Worm (Caenorhabditis elegans) whole organism, late embryonic: ENCODE results near the gene Y45F10D.16.

Source experiments
- C08G9.2 ChIP-seq: sonication (generic microtip); optimal IDR thresholded peaks from 2 replicates; lab custom pipeline; 2016; ENCODE audit warnings: mild to moderate bottlenecking, missing genetic modification characterization, moderate library complexity, missing compliant biosample characterization
- K02D7.2 ChIP-seq: sonication (generic microtip); optimal IDR thresholded peaks from 2 replicates; lab custom pipeline; 2017; ENCODE audit warnings: mild to moderate bottlenecking, missing genetic modification characterization, missing compliant biosample characterization
- ceh-48 ChIP-seq: sonication (generic microtip); optimal IDR thresholded peaks from 2 replicates; lab custom pipeline; 2016; ENCODE audit warnings: missing genetic modification characterization, inconsistent platforms, missing compliant biosample characterization
- pag-3 ChIP-seq: sonication (generic microtip); optimal IDR thresholded peaks from 2 replicates; lab custom pipeline; 2016; ENCODE audit warnings: missing compliant biosample characterization, missing genetic modification characterization, borderline replicate concordance
- pqm-1 ChIP-seq: sonication (generic microtip); optimal IDR thresholded peaks from 2 replicates; lab custom pipeline; 2016; ENCODE audit warnings: missing genetic modification characterization, missing compliant biosample characterization
- unc-55 ChIP-seq: sonication (generic microtip); optimal IDR thresholded peaks from 2 replicates; lab custom pipeline; 2017; ENCODE audit warnings: missing biosample characterization, missing genetic modification reagents, missing genetic modification characterization

DNA sequence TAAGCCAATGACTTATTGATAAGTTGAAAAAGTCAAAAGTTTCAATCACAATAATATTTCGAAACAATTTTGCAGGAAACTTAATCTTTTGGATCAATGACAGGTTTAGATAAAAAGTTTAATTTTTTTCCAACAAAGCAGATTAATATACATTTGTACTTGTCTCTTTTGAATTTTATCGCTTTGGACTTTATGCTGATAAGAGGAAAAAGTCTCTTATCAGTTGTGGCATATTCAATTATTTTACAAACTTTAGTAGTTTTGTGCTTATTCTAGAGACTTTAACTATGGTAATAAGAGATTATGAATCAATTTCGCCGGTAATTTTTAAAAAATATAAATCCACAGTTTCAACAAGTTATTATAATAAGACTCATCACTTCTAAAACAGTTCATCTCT, 48.4 kb upstream of the Y45F10D.16 start:
- TF ChIP-seq C08G9.2 (tag; lab: Kevin White, UChicago) (no peak), pqm-1 (tag; lab: Kevin White, UChicago) (no peak), unc-55 (GFP tag; lab: Kevin White, UChicago) (no peak), ceh-48 (tag; lab: Kevin White, UChicago) (no peak), K02D7.2 (no peak), pag-3 (no peak)
